Worm (Caenorhabditis elegans): ENCODE measurements around the gene daf-42.

ce11 chrIV:7308974-7309373 is 37.7 kb downstream of the daf-42 start, which contains the start of gene F42C5.6:
- no peak for TF ChIP-seq lin-39 (tag; optimal IDR thresholded peaks at IDR 0.05)
- no peak for TF ChIP-seq snpc-4 (tag; optimal IDR thresholded peaks at IDR 0.05)
- no peak for TF ChIP-seq lsy-2 (tag; optimal IDR thresholded peaks at IDR 0.05)
